Worm (Caenorhabditis elegans): ENCODE data around the gene C50E3.12.

The C50E3.12 gene

ce11 chrV:7635469-7635868 is 13.6 kb upstream of the C50E3.12 start, which contains the start of gene srd-29:
TSS of gene srd-29 (plus strand) at chrV:7635769.
- no peak for TF ChIP-seq hrde-1 (tag; optimal IDR thresholded peaks at IDR 0.05; ENCODE audit: borderline replicate concordance)
- TF ChIP-seq let-526 (GFP tag; IDR thresholded peaks at IDR 0.05), result no peak
- TF ChIP-seq ekl-4 (GFP tag; IDR thresholded peaks at IDR 0.05), result no peak
- no peak for TF ChIP-seq mes-4 (tag; optimal IDR thresholded peaks at IDR 0.05)
- no peak for TF ChIP-seq K11D2.4 (GFP tag; IDR thresholded peaks at IDR 0.05)
- no peak for TF ChIP-seq hlh-26 (GFP tag; conservative IDR thresholded peaks at IDR 0.05)
- no peak for TF ChIP-seq K12H6.12 (tag; optimal IDR thresholded peaks at IDR 0.05)
- no peak for TF ChIP-seq die-1 (tag; optimal IDR thresholded peaks at IDR 0.05)
- no peak for TF ChIP-seq ceh-58 (GFP tag; IDR thresholded peaks at IDR 0.05)

- TF ChIP-seq chd-7 (tag; optimal IDR thresholded peaks at IDR 0.05) (no peak), attf-3 (GFP tag; conservative IDR thresholded peaks at IDR 0.05) (no peak), ZK185.1 (tag; optimal IDR thresholded peaks at IDR 0.05; ENCODE audit: poor library complexity, severe bottlenecking) (no peak), mcd-1 (GFP tag; IDR thresholded peaks at IDR 0.05) (no peak), ets-4 (GFP tag; optimal IDR thresholded peaks at IDR 0.05) (no peak), Y56A3A.18 (GFP tag; IDR thresholded peaks at IDR 0.05) (no peak), nhr-90 (tag; optimal IDR thresholded peaks at IDR 0.05) (no peak), F55B11.4 (tag; optimal IDR thresholded peaks at IDR 0.05; ENCODE audit: borderline replicate concordance, insufficient read depth) (no peak), egrh-3 (GFP tag; IDR thresholded peaks at IDR 0.05) (no peak), ztf-3 (GFP tag; optimal IDR thresholded peaks at IDR 0.05) (no peak), efl-1 (GFP tag; optimal IDR thresholded peaks at IDR 0.05) (no peak), rcor-1 (GFP tag; IDR thresholded peaks at IDR 0.05) (no peak), ama-1 (optimal IDR thresholded peaks at IDR 0.05) (no peak), ama-1 (GFP tag; optimal IDR thresholded peaks at IDR 0.05) (no peak)
Measured at ce11 chrV:7634657-7635056, 12.8 kb upstream of the C50E3.12 start, which contains the start of gene srd-31. TSS of gene srd-31 (minus strand) at chrV:7634757.

ce11 chrV:7631732-7632131 is 9.9 kb upstream of the C50E3.12 start, which contains the start of gene srd-25:
TSS of gene srd-25 (plus strand) at chrV:7632032.
- no peak for TF ChIP-seq tbp1 (GFP tag; optimal IDR thresholded peaks at IDR 0.05)
- TF ChIP-seq madf-8 (GFP tag; conservative IDR thresholded peaks at IDR 0.05), result no peak
- no peak for TF ChIP-seq atf-7 (tag; optimal IDR thresholded peaks at IDR 0.05)
- TF ChIP-seq xnd-1 (tag; optimal IDR thresholded peaks at IDR 0.05), result no peak
- TF ChIP-seq somi-1 (GFP tag; optimal IDR thresholded peaks at IDR 0.05), result no peak
- no peak for TF ChIP-seq mel-28 (tag; optimal IDR thresholded peaks at IDR 0.05; ENCODE audit: borderline replicate concordance)
- no peak for TF ChIP-seq snpc-4 (GFP tag; optimal IDR thresholded peaks at IDR 0.05)
- TF ChIP-seq snpc-4 (tag; optimal IDR thresholded peaks at IDR 0.05), result no peak
- TF ChIP-seq nhr-120 (GFP tag; IDR thresholded peaks at IDR 0.05), result no peak
- TF ChIP-seq T26A5.8 (tag; optimal IDR thresholded peaks at IDR 0.05), result no peak
- TF ChIP-seq attf-3 (GFP tag; conservative IDR thresholded peaks at IDR 0.05), result no peak
- TF ChIP-seq ZK185.1 (tag; optimal IDR thresholded peaks at IDR 0.05; ENCODE audit: poor library complexity, severe bottlenecking), result no peak
- no peak for TF ChIP-seq B0019.2 (GFP tag; conservative IDR thresholded peaks at IDR 0.05)
- TF ChIP-seq gei-17 (GFP tag; optimal IDR thresholded peaks at IDR 0.05), result no peak

- TF ChIP-seq sdz-38 (tag; optimal IDR thresholded peaks at IDR 0.05), result no peak
- TF ChIP-seq T26A5.8 (tag; optimal IDR thresholded peaks at IDR 0.05), result no peak
- TF ChIP-seq attf-6 (GFP tag; IDR thresholded peaks at IDR 0.05), result no peak
- no peak for TF ChIP-seq fkh-3 (tag; optimal IDR thresholded peaks at IDR 0.05)
- TF ChIP-seq nfyb-1 (GFP tag; IDR thresholded peaks at IDR 0.05), result no peak
- TF ChIP-seq hrde-1 (tag; optimal IDR thresholded peaks at IDR 0.05; ENCODE audit: borderline replicate concordance), result no peak
- no peak for TF ChIP-seq Y56A3A.18 (GFP tag; IDR thresholded peaks at IDR 0.05)
- no peak for TF ChIP-seq Y53G8AR.9 (GFP tag; conservative IDR thresholded peaks at IDR 0.05)
- no peak for TF ChIP-seq Y67H2A.10 (GFP tag; conservative IDR thresholded peaks at IDR 0.05)
- no peak for TF ChIP-seq F37B4.10 (GFP tag; IDR thresholded peaks at IDR 0.05)
- no peak for TF ChIP-seq ets-4 (GFP tag; optimal IDR thresholded peaks at IDR 0.05)
- no peak for TF ChIP-seq ztf-22 (GFP tag; optimal IDR thresholded peaks at IDR 0.05)
Measured at ce11 chrV:7629504-7629903, 7.6 kb upstream of the C50E3.12 start, which contains the start of gene srd-30. TSS of gene srd-30 (plus strand) at chrV:7629804.
